Fruit fly (Drosophila melanogaster): ENCODE measurements around the gene CG32638.

CG32638 gene

dm6 chrX:13143100-13143499 lies 14.5 kb upstream of the CG32638 start (continued):
- TF ChIP-seq CG15269 (tag; optimal IDR thresholded peaks at IDR 0.05) (peak; percentile 54), CG11696 (GFP tag; IDR thresholded peaks at IDR 0.05) (peak; percentile 68), CG12659 (GFP tag; optimal IDR thresholded peaks at IDR 0.05) (peak; percentile 25), CG12219 (GFP tag; optimal IDR thresholded peaks at IDR 0.05) (peak; percentile 29), Ets97D (GFP tag; optimal IDR thresholded peaks at IDR 0.05) (no peak), CG31224 (GFP tag; IDR thresholded peaks at IDR 0.05) (no peak), CG32772 (GFP tag; IDR thresholded peaks at IDR 0.05) (0 out of 2 replicates have a peak, but pooled peaks have one; percentile 35), CG10979 (tag; optimal IDR thresholded peaks at IDR 0.05) (peak; percentile 33), CG17328 (GFP tag; IDR thresholded peaks at IDR 0.05) (peak; percentile 59), Dad (GFP tag; optimal IDR thresholded peaks at IDR 0.05) (no peak), ftz-f1 (GFP tag; optimal IDR thresholded peaks at IDR 0.05) (no peak), lola (GFP tag; optimal IDR thresholded peaks at IDR 0.05) (peak in 1 of 3 experiments; percentile 18), ttk (GFP tag; IDR thresholded peaks at IDR 0.05) (0 out of 2 replicates have a peak, but pooled peaks have one; percentile 17), zen (tag; optimal IDR thresholded peaks at IDR 0.05) (peak; percentile 81), CG12744 (GFP tag; optimal IDR thresholded peaks at IDR 0.05) (no peak), emc (GFP tag; optimal IDR thresholded peaks at IDR 0.05) (no peak), Ptx1 (GFP tag; IDR thresholded peaks at IDR 0.05) (peak; percentile 66), H2.0 (GFP tag; IDR thresholded peaks at IDR 0.05) (peak; percentile 33; the same call in 1 of the 2 replicates), fu2 (GFP tag; optimal IDR thresholded peaks at IDR 0.05) (no peak), CG14050 (GFP tag; IDR thresholded peaks at IDR 0.05) (no peak), dpn (GFP tag; optimal IDR thresholded peaks at IDR 0.05) (peak in 1 of 2 experiments; percentile 36), CG2116 (GFP tag; optimal IDR thresholded peaks at IDR 0.05) (no peak), sisA (GFP tag; IDR thresholded peaks at IDR 0.05) (0 out of 2 replicates have a peak, but pooled peaks have one; percentile 40), so (GFP tag; IDR thresholded peaks at IDR 0.05) (0 out of 3 replicates have a peak, but pooled peaks have one; percentile 13), CG13775 (GFP tag; optimal IDR thresholded peaks at IDR 0.05) (peak; percentile 19), Chrac-16 (GFP tag; optimal IDR thresholded peaks at IDR 0.05) (peak; percentile 20), Lim3 (GFP tag; IDR thresholded peaks at IDR 0.05) (no peak), CG11695 (GFP tag; IDR thresholded peaks at IDR 0.05) (peak; percentile 52; the same call in 1 of the 3 replicates), CG12391 (tag; optimal IDR thresholded peaks at IDR 0.05) (peak; percentile 40), CG8924 (tag; optimal IDR thresholded peaks at IDR 0.05) (peak; percentile 3), CG31441 (GFP tag; IDR thresholded peaks at IDR 0.05) (peak; percentile 43; the same call in 1 of the 2 replicates), D (optimal IDR thresholded peaks at IDR 0.05) (no peak), D (GFP tag; optimal IDR thresholded peaks at IDR 0.05) (peak; percentile 23), tap (tag; optimal IDR thresholded peaks at IDR 0.05) (peak; percentile 47), nerfin-1 (tag; optimal IDR thresholded peaks at IDR 0.05) (peak; percentile 11), org-1 (GFP tag; optimal IDR thresholded peaks at IDR 0.05) (no peak), Rx (GFP tag; IDR thresholded peaks at IDR 0.05) (peak; percentile 35; the same call in 1 of the 2 replicates), MBD-R2 (GFP tag; IDR thresholded peaks at IDR 0.05) (no peak), Blimp-1 (GFP tag; optimal IDR thresholded peaks at IDR 0.05) (peak; percentile 28), CG34224 (GFP tag; IDR thresholded peaks at IDR 0.05; ENCODE audit: partially characterized antibody) (no peak), CG1603 (tag; optimal IDR thresholded peaks at IDR 0.05) (peak; percentile 41), CG10959 (GFP tag; IDR thresholded peaks at IDR 0.05) (no peak), sens (GFP tag) (peak; percentile 46), CG17829 (tag; optimal IDR thresholded peaks at IDR 0.05) (peak; percentile 20), CG11456 (GFP tag; IDR thresholded peaks at IDR 0.05) (0 out of 3 replicates have a peak, but pooled peaks have one; percentile 40), CG8359 (GFP tag; optimal IDR thresholded peaks at IDR 0.05; ENCODE audit: borderline replicate concordance) (no peak), Nf-YB (GFP tag; optimal IDR thresholded peaks at IDR 0.05) (no peak), mam (GFP tag; optimal IDR thresholded peaks at IDR 0.05) (no peak), E2f1 (GFP tag; IDR thresholded peaks at IDR 0.05) (peak; percentile 31; the same call in 1 of the 2 replicates), bigmax (GFP tag; optimal IDR thresholded peaks at IDR 0.05) (no peak), CG7987 (GFP tag; optimal IDR thresholded peaks at IDR 0.05) (no peak)
